Fruit fly (Drosophila melanogaster) whole organism, embryonic: ENCODE measurements around the gene CG7377.

Source experiments
- Bdp1 ChIP-seq: fragments of 200-800 bp; sonication (Bioruptor generic); optimal IDR thresholded peaks from 3 replicates; lab custom pipeline; 2016; ENCODE audit warnings: missing biosample characterization, missing genetic modification characterization
- BtbVII ChIP-seq: fragments of 200-800 bp; sonication (Bioruptor generic); optimal IDR thresholded peaks from 3 replicates; lab custom pipeline; 2017; ENCODE audit warnings: missing biosample characterization, mild to moderate bottlenecking, missing genetic modification characterization
- CG10959 ChIP-seq: fragments of 200-800 bp; sonication (Bioruptor generic); IDR thresholded peaks from 2 replicates; pipeline ENCODE4 v1.3.6; 2022; ENCODE audit warnings: missing biosample characterization, missing genetic modification characterization
- CG11398 ChIP-seq: fragments of 200-800 bp; sonication (Bioruptor generic); optimal IDR thresholded peaks from 2 replicates; lab custom pipeline; 2016; ENCODE audit warnings: missing biosample characterization, missing genetic modification characterization
- CG12219 ChIP-seq: fragments of 200-800 bp; sonication (Bioruptor generic); optimal IDR thresholded peaks from 3 replicates; lab custom pipeline; 2018; ENCODE audit warnings: missing biosample characterization, mild to moderate bottlenecking, missing genetic modification characterization
- CG12391 ChIP-seq: fragments of 200-800 bp; sonication (Bioruptor generic); optimal IDR thresholded peaks from 3 replicates; lab custom pipeline; 2018; ENCODE audit warnings: missing biosample characterization, mild to moderate bottlenecking, missing genetic modification characterization, moderate library complexity
- CG12769 ChIP-seq: fragments of 200-800 bp; sonication (Bioruptor generic); optimal IDR thresholded peaks from 2 replicates; lab custom pipeline; 2019; ENCODE audit warnings: missing biosample characterization, mild to moderate bottlenecking, missing genetic modification characterization, moderate library complexity
- CG12942 ChIP-seq: fragments of 200-800 bp; sonication (Bioruptor generic); optimal IDR thresholded peaks from 3 replicates; lab custom pipeline; 2016; ENCODE audit warnings: missing biosample characterization, missing genetic modification characterization
- CG13624 ChIP-seq: fragments of 200-800 bp; sonication (Bioruptor generic); optimal IDR thresholded peaks from 2 replicates; lab custom pipeline; 2016; ENCODE audit warnings: missing biosample characterization, missing genetic modification characterization
- CG14050 ChIP-seq: fragments of 200-800 bp; sonication (Bioruptor generic); IDR thresholded peaks from 3 replicates; pipeline ENCODE4 v1.3.6; 2022; ENCODE audit warnings: missing biosample characterization, missing genetic modification characterization
- CG14710 ChIP-seq: fragments of 200-800 bp; sonication (Bioruptor generic); optimal IDR thresholded peaks from 3 replicates; lab custom pipeline; 2019; ENCODE audit warnings: missing biosample characterization, mild to moderate bottlenecking, missing genetic modification characterization, moderate library complexity
- CG1647 ChIP-seq: fragments of 200-800 bp; sonication (Bioruptor generic); optimal IDR thresholded peaks from 3 replicates; lab custom pipeline; 2016; ENCODE audit warnings: missing biosample characterization, missing genetic modification characterization
- CG17361 ChIP-seq: fragments of 200-800 bp; sonication (Bioruptor generic); IDR thresholded peaks from 3 replicates; pipeline ENCODE4 v1.3.6; 2022; ENCODE audit warnings: missing biosample characterization, missing genetic modification characterization
- CG31224 ChIP-seq: fragments of 200-800 bp; sonication (Bioruptor generic); IDR thresholded peaks from 2 replicates; pipeline ENCODE4 v1.3.6; 2022; ENCODE audit warnings: missing biosample characterization, missing genetic modification characterization
- CG31365 ChIP-seq: fragments of 200-800 bp; sonication (Bioruptor generic); optimal IDR thresholded peaks from 2 replicates; lab custom pipeline; 2018; ENCODE audit warnings: missing biosample characterization, mild to moderate bottlenecking, missing genetic modification characterization
- CG34224 ChIP-seq: fragments of 200-800 bp; sonication (Bioruptor generic); IDR thresholded peaks from 3 replicates; pipeline ENCODE4 v1.3.6; 2022; ENCODE audit warnings: missing biosample characterization, missing genetic modification characterization; ENCODE audit not compliant: partially characterized antibody
- CG34422 ChIP-seq: fragments of 200-800 bp; sonication (Bioruptor generic); IDR thresholded peaks from 3 replicates; pipeline ENCODE4 v1.3.6; 2022; ENCODE audit warnings: missing biosample characterization, missing genetic modification characterization
- CG4404 ChIP-seq: fragments of 200-800 bp; sonication (Bioruptor generic); IDR thresholded peaks from 2 replicates; pipeline ENCODE4 v1.3.6; 2022; ENCODE audit warnings: missing biosample characterization, missing genetic modification characterization
- CG5953 ChIP-seq: fragments of 200-800 bp; sonication (Bioruptor generic); IDR thresholded peaks from 2 replicates; pipeline ENCODE4 v1.3.6; 2022; ENCODE audit warnings: missing biosample characterization, missing genetic modification characterization
- CG6689 ChIP-seq: fragments of 200-800 bp; sonication (Bioruptor generic); IDR thresholded peaks from 2 replicates; pipeline ENCODE4 v1.3.6; 2022; ENCODE audit warnings: missing biosample characterization, missing genetic modification characterization
- CG7928 ChIP-seq: fragments of 200-800 bp; sonication (Bioruptor generic); optimal IDR thresholded peaks from 2 replicates; lab custom pipeline; 2017; ENCODE audit warnings: missing biosample characterization, mild to moderate bottlenecking, missing genetic modification characterization
- CG8478 ChIP-seq: fragments of >200 bp; optimal IDR thresholded peaks from 2 replicates; lab custom pipeline; 2018
- CG8944 ChIP-seq: fragments of 200-800 bp; sonication (Bioruptor generic); optimal IDR thresholded peaks from 3 replicates; lab custom pipeline; 2016; ENCODE audit warnings: missing biosample characterization, missing genetic modification characterization
- Dbx ChIP-seq: fragments of 200-800 bp; sonication (Bioruptor generic); IDR thresholded peaks from 3 replicates; pipeline ENCODE4 v1.3.6; 2022; ENCODE audit warnings: missing biosample characterization, missing genetic modification characterization
- Dfd ChIP-seq, 2 experiments: fragments of >200 bp; optimal IDR thresholded peaks; 2 replicates each; lab custom pipeline; 2017; ENCODE audit warnings: missing biosample characterization in 2 of 2, missing genetic modification characterization in 2 of 2
- Drgx ChIP-seq: fragments of 200-800 bp; sonication (Bioruptor generic); IDR thresholded peaks from 2 replicates; pipeline ENCODE4 v1.3.6; 2022; ENCODE audit warnings: missing biosample characterization, missing genetic modification characterization
- E2f1 ChIP-seq: fragments of 200-800 bp; sonication (Bioruptor generic); IDR thresholded peaks from 2 replicates; pipeline ENCODE4 v1.3.6; 2022; ENCODE audit warnings: missing biosample characterization, missing genetic modification characterization
- Kr ChIP-seq: fragments of 200-800 bp; sonication (Bioruptor generic); optimal IDR thresholded peaks from 2 replicates; lab custom pipeline; 2017; ENCODE audit warnings: missing biosample characterization, mild to moderate bottlenecking, missing genetic modification characterization
- NC2β ChIP-seq: fragments of 200-800 bp; sonication (Bioruptor generic); optimal IDR thresholded peaks from 2 replicates; lab custom pipeline; 2016; ENCODE audit warnings: missing biosample characterization, missing genetic modification characterization
- Six4 ChIP-seq: fragments of 200-800 bp; sonication (Bioruptor generic); optimal IDR thresholded peaks from 2 replicates; lab custom pipeline; 2016; ENCODE audit warnings: missing biosample characterization, missing genetic modification characterization
- Sox102F ChIP-seq: fragments of 200-800 bp; sonication (Bioruptor generic); optimal IDR thresholded peaks from 2 replicates; lab custom pipeline; 2018; ENCODE audit warnings: missing biosample characterization, mild to moderate bottlenecking, missing genetic modification characterization, moderate library complexity
- Xrp1 ChIP-seq: fragments of 200-800 bp; sonication (Bioruptor generic); IDR thresholded peaks from 2 replicates; pipeline ENCODE4 v1.3.6; 2022; ENCODE audit warnings: missing biosample characterization, missing genetic modification characterization
- bbx ChIP-seq: fragments of 200-800 bp; sonication (Bioruptor generic); IDR thresholded peaks from 2 replicates; pipeline ENCODE4 v1.3.6; 2022; ENCODE audit warnings: missing biosample characterization, missing genetic modification characterization; ENCODE audit not compliant: partially characterized antibody
- cato ChIP-seq: fragments of 200-800 bp; sonication (Bioruptor generic); optimal IDR thresholded peaks from 2 replicates; lab custom pipeline; 2016; ENCODE audit warnings: missing biosample characterization, missing genetic modification characterization, borderline replicate concordance
- ftz-f1 ChIP-seq: fragments of 200-800 bp; sonication (Bioruptor generic); optimal IDR thresholded peaks from 2 replicates; lab custom pipeline; 2016; ENCODE audit warnings: missing biosample characterization, missing genetic modification characterization
- gcm2 ChIP-seq: fragments of 200-800 bp; sonication (Bioruptor generic); optimal IDR thresholded peaks from 2 replicates; lab custom pipeline; 2016; ENCODE audit warnings: missing biosample characterization, missing genetic modification characterization
- gfzf ChIP-seq: fragments of 200-800 bp; sonication (Bioruptor generic); optimal IDR thresholded peaks from 2 replicates; lab custom pipeline; 2016; ENCODE audit warnings: missing biosample characterization, mild to moderate bottlenecking, missing genetic modification characterization, moderate library complexity
- gro ChIP-seq: fragments of 200-800 bp; sonication (Bioruptor generic); optimal IDR thresholded peaks from 2 replicates; lab custom pipeline; 2016; ENCODE audit warnings: missing biosample characterization, missing genetic modification characterization
- gsb ChIP-seq: fragments of 200-800 bp; sonication (Bioruptor generic); IDR thresholded peaks from 2 replicates; pipeline ENCODE4 v1.3.6; 2022; ENCODE audit warnings: missing biosample characterization, missing genetic modification characterization
- ham ChIP-seq: fragments of 200-800 bp; sonication (Bioruptor generic); IDR thresholded peaks from 2 replicates; pipeline ENCODE4 v1.3.6; 2022; ENCODE audit warnings: missing biosample characterization, missing genetic modification characterization
- ind ChIP-seq: fragments of 200-800 bp; sonication (Bioruptor generic); optimal IDR thresholded peaks from 3 replicates; lab custom pipeline; 2016; ENCODE audit warnings: missing biosample characterization, missing genetic modification characterization
- mam ChIP-seq: fragments of 200-800 bp; sonication (Bioruptor generic); optimal IDR thresholded peaks from 3 replicates; lab custom pipeline; 2016; ENCODE audit warnings: missing biosample characterization, missing genetic modification characterization
- mld ChIP-seq: fragments of 200-800 bp; sonication (Bioruptor generic); IDR thresholded peaks from 3 replicates; pipeline ENCODE4 v1.3.6; 2022; ENCODE audit warnings: missing biosample characterization, missing genetic modification characterization; ENCODE audit not compliant: partially characterized antibody
- oc ChIP-seq: fragments of 200-800 bp; sonication (Bioruptor generic); optimal IDR thresholded peaks from 2 replicates; lab custom pipeline; 2018; ENCODE audit warnings: missing biosample characterization, mild to moderate bottlenecking, missing genetic modification characterization, moderate library complexity
- pho ChIP-seq: fragments of 200-800 bp; sonication (Bioruptor generic); optimal IDR thresholded peaks from 2 replicates; lab custom pipeline; 2016; ENCODE audit warnings: missing biosample characterization, missing genetic modification characterization
- phol ChIP-seq: fragments of 200-800 bp; sonication (Bioruptor generic); optimal IDR thresholded peaks from 3 replicates; lab custom pipeline; 2018; ENCODE audit warnings: missing biosample characterization, mild to moderate bottlenecking, missing genetic modification characterization, moderate library complexity
- pnt ChIP-seq: fragments of 200-800 bp; sonication (Bioruptor generic); optimal IDR thresholded peaks from 3 replicates; lab custom pipeline; 2016; ENCODE audit warnings: missing biosample characterization, missing genetic modification characterization
- pros ChIP-seq: fragments of 200-800 bp; sonication (Bioruptor generic); optimal IDR thresholded peaks from 3 replicates; lab custom pipeline; 2019; ENCODE audit warnings: missing biosample characterization, mild to moderate bottlenecking, missing genetic modification characterization, moderate library complexity
- salm ChIP-seq: fragments of 200-800 bp; sonication (Bioruptor generic); optimal IDR thresholded peaks from 2 replicates; lab custom pipeline; 2018; ENCODE audit warnings: missing biosample characterization, mild to moderate bottlenecking, missing genetic modification characterization
- tap ChIP-seq: fragments of 200-800 bp; optimal IDR thresholded peaks from 3 replicates; lab custom pipeline; 2019; ENCODE audit warnings: missing biosample characterization, mild to moderate bottlenecking, missing genetic modification characterization, moderate library complexity
- tup ChIP-seq: fragments of 200-800 bp; sonication (Bioruptor generic); optimal IDR thresholded peaks from 2 replicates; lab custom pipeline; 2016; ENCODE audit warnings: missing biosample characterization, mild to moderate bottlenecking, missing genetic modification characterization, moderate library complexity
- tx ChIP-seq: fragments of 200-800 bp; sonication (Bioruptor generic); optimal IDR thresholded peaks from 2 replicates; lab custom pipeline; 2016; ENCODE audit warnings: missing biosample characterization, missing genetic modification characterization
- zen ChIP-seq: fragments of 200-800 bp; sonication (Bioruptor generic); optimal IDR thresholded peaks from 3 replicates; lab custom pipeline; 2018; ENCODE audit warnings: missing biosample characterization, mild to moderate bottlenecking, missing genetic modification characterization, moderate library complexity

Gene CG7377

dm6 chr3L:11551949-11552348 lies 37.5 kb upstream of the CG7377 start (continued):
- TF ChIP-seq Dfd (GFP tag; optimal IDR thresholded peaks at IDR 0.05; lab: Kevin White, UChicago) (no peak), gsb (GFP tag; lab: Robert Waterston, UW) (no peak), mam (GFP tag; lab: Kevin White, UChicago) (no peak), BtbVII (GFP tag; lab: Kevin White, UChicago) (no peak), NC2β (GFP tag; lab: Kevin White, UChicago) (peak; percentile 29), pros (GFP tag; lab: Kevin White, UChicago) (peak; percentile 73), CG12942 (no peak), zen (no peak), ind (no peak), CG10959 (peak; percentile 39; the same call in 1 of the 2 replicates), phol (peak; percentile 53), CG6689 (GFP tag; lab: Robert Waterston, UW) (peak; percentile 63), Kr (no peak), Bdp1 (GFP tag; lab: Kevin White, UChicago) (no peak), pho (GFP tag; lab: Kevin White, UChicago) (no peak), CG1647 (GFP tag; lab: Kevin White, UChicago) (no peak), CG11398 (GFP tag; lab: Kevin White, UChicago) (no peak), salm (tag; lab: Kevin White, UChicago) (no peak), CG12219 (GFP tag; lab: Kevin White, UChicago) (peak; percentile 27), CG31365 (no peak), CG14710 (tag; lab: Kevin White, UChicago) (peak; percentile 59), tap (tag; lab: Kevin White, UChicago) (peak; percentile 9), bbx (GFP tag; lab: Robert Waterston, UW) (no peak), ftz-f1 (no peak), E2f1 (peak; percentile 52), Dbx (GFP tag; lab: Robert Waterston, UW) (no peak), CG34422 (GFP tag; lab: Robert Waterston, UW) (peak; percentile 29; the same call in 1 of the 3 replicates), tx (GFP tag; lab: Kevin White, UChicago) (no peak), Sox102F (GFP tag; lab: Kevin White, UChicago) (peak; percentile 53), CG4404 (GFP tag; lab: Robert Waterston, UW) (0 out of 2 replicates have a peak, but pooled peaks have one; percentile 15), CG12391 (tag; lab: Kevin White, UChicago) (peak; percentile 52), Xrp1 (peak; percentile 82), gfzf (no peak), gcm2 (GFP tag; lab: Kevin White, UChicago) (no peak), CG14050 (GFP tag; lab: Robert Waterston, UW) (no peak), CG34224 (GFP tag; lab: Robert Waterston, UW) (no peak), cato (GFP tag; lab: Kevin White, UChicago) (peak; percentile 30), CG17361 (GFP tag; lab: Robert Waterston, UW) (peak; percentile 51; the same call in 1 of the 3 replicates), CG31224 (GFP tag; lab: Robert Waterston, UW) (no peak), Six4 (GFP tag; lab: Kevin White, UChicago) (peak; percentile 28), CG8478 (lab: Kevin White, UChicago) (no peak), CG12769 (tag; lab: Kevin White, UChicago) (no peak), tup (GFP tag; lab: Kevin White, UChicago) (no peak), CG8944 (GFP tag; lab: Kevin White, UChicago) (no peak), oc (tag; lab: Kevin White, UChicago) (no peak), CG7928 (GFP tag; lab: Kevin White, UChicago) (no peak), ham (GFP tag; lab: Robert Waterston, UW) (no peak), gro (GFP tag; lab: Kevin White, UChicago) (no peak), mld (GFP tag; lab: Robert Waterston, UW) (no peak), pnt (peak; percentile 10), Drgx (GFP tag; lab: Robert Waterston, UW) (peak; percentile 53), CG5953 (GFP tag; lab: Robert Waterston, UW) (no peak), CG13624 (no peak)
